Fruit fly (Drosophila melanogaster) whole organism, embryonic: ENCODE measurements around the gene CG15728.

ENCODE experiments used
- Atf3 ChIP-seq: fragments of 200-800 bp; sonication (Bioruptor generic); optimal IDR thresholded peaks from 3 replicates; lab custom pipeline; 2016; ENCODE audit warnings: missing biosample characterization, missing genetic modification characterization
- Bgb ChIP-seq: fragments of 200-800 bp; sonication (Bioruptor generic); IDR thresholded peaks from 2 replicates; pipeline ENCODE4 v1.3.6; 2022; ENCODE audit warnings: missing biosample characterization, missing genetic modification characterization; ENCODE audit not compliant: partially characterized antibody
- CG10274 ChIP-seq: fragments of 200-800 bp; sonication (Bioruptor generic); optimal IDR thresholded peaks from 3 replicates; lab custom pipeline; 2017; ENCODE audit warnings: missing biosample characterization, mild to moderate bottlenecking, missing genetic modification characterization
- CG12744 ChIP-seq: fragments of 200-800 bp; sonication (Bioruptor generic); optimal IDR thresholded peaks from 2 replicates; lab custom pipeline; 2016; ENCODE audit warnings: missing biosample characterization, missing genetic modification characterization
- CG14441 ChIP-seq: fragments of 200-800 bp; sonication (Bioruptor generic); IDR thresholded peaks from 2 replicates; pipeline ENCODE4 v1.3.6; 2022; ENCODE audit warnings: missing biosample characterization, missing genetic modification characterization
- CG15073 ChIP-seq: fragments of 200-800 bp; sonication (Bioruptor generic); optimal IDR thresholded peaks from 2 replicates; lab custom pipeline; 2016; ENCODE audit warnings: missing biosample characterization, missing genetic modification characterization
- CG16863 ChIP-seq: fragments of 200-800 bp; sonication (Bioruptor generic); optimal IDR thresholded peaks from 3 replicates; lab custom pipeline; 2016; ENCODE audit warnings: missing biosample characterization, missing genetic modification characterization
- CG2129 ChIP-seq: fragments of 200-800 bp; sonication (Bioruptor generic); IDR thresholded peaks from 2 replicates; pipeline ENCODE4 v1.3.6; 2022; ENCODE audit warnings: missing biosample characterization, missing genetic modification characterization; ENCODE audit not compliant: partially characterized antibody
- CG32772 ChIP-seq: fragments of 200-800 bp; sonication (Bioruptor generic); IDR thresholded peaks from 2 replicates; pipeline ENCODE4 v1.3.6; 2022; ENCODE audit warnings: missing biosample characterization, missing genetic modification characterization
- CG4707 ChIP-seq: fragments of 200-800 bp; sonication (Bioruptor generic); optimal IDR thresholded peaks from 2 replicates; lab custom pipeline; 2018; ENCODE audit warnings: missing biosample characterization, mild to moderate bottlenecking, missing genetic modification characterization, moderate library complexity
- CG6683 ChIP-seq: fragments of 200-800 bp; sonication (Bioruptor generic); optimal IDR thresholded peaks from 2 replicates; lab custom pipeline; 2017; ENCODE audit warnings: missing biosample characterization, mild to moderate bottlenecking, missing genetic modification characterization, missing genetic modification reagents
- CG7372 ChIP-seq: fragments of 200-800 bp; sonication (Bioruptor generic); IDR thresholded peaks from 2 replicates; pipeline ENCODE4 v1.3.6; 2022; ENCODE audit warnings: missing biosample characterization, missing genetic modification characterization
- E2f1 ChIP-seq: fragments of 200-800 bp; sonication (Bioruptor generic); IDR thresholded peaks from 2 replicates; pipeline ENCODE4 v1.3.6; 2022; ENCODE audit warnings: missing biosample characterization, missing genetic modification characterization
- Ets97D ChIP-seq: fragments of 200-800 bp; sonication (Bioruptor generic); optimal IDR thresholded peaks from 3 replicates; lab custom pipeline; 2016; ENCODE audit warnings: missing biosample characterization, missing genetic modification characterization
- HmgZ ChIP-seq: fragments of 200-800 bp; sonication (Bioruptor generic); optimal IDR thresholded peaks from 2 replicates; lab custom pipeline; 2018; ENCODE audit warnings: missing biosample characterization, mild to moderate bottlenecking, missing genetic modification characterization
- Kr ChIP-seq: fragments of 200-800 bp; sonication (Bioruptor generic); optimal IDR thresholded peaks from 2 replicates; lab custom pipeline; 2017; ENCODE audit warnings: missing biosample characterization, mild to moderate bottlenecking, missing genetic modification characterization
- MTF-1 ChIP-seq: fragments of 200-800 bp; sonication (Bioruptor generic); optimal IDR thresholded peaks from 2 replicates; lab custom pipeline; 2018; ENCODE audit warnings: missing biosample characterization, mild to moderate bottlenecking, missing genetic modification characterization, borderline replicate concordance
- Mes4 ChIP-seq: fragments of 200-800 bp; sonication (Bioruptor generic); optimal IDR thresholded peaks from 2 replicates; lab custom pipeline; 2016; ENCODE audit warnings: missing biosample characterization, missing genetic modification characterization
- NK7.1 ChIP-seq: fragments of 200-800 bp; sonication (Bioruptor generic); optimal IDR thresholded peaks from 3 replicates; lab custom pipeline; 2016; ENCODE audit warnings: missing biosample characterization, missing genetic modification characterization
- Neu2 ChIP-seq: fragments of 200-800 bp; sonication (Bioruptor generic); optimal IDR thresholded peaks from 3 replicates; lab custom pipeline; 2016; ENCODE audit warnings: missing biosample characterization, missing genetic modification characterization, borderline replicate concordance
- Rfx ChIP-seq: fragments of 200-800 bp; sonication (Bioruptor generic); IDR thresholded peaks from 2 replicates; pipeline ENCODE4 v1.3.6; 2022; ENCODE audit warnings: missing biosample characterization, missing genetic modification characterization
- Scr ChIP-seq: fragments of 200-800 bp; sonication (Bioruptor generic); IDR thresholded peaks from 2 replicates; pipeline ENCODE4 v1.3.6; 2022; ENCODE audit warnings: missing biosample characterization, missing genetic modification characterization; ENCODE audit not compliant: partially characterized antibody
- Spps ChIP-seq: fragments of 200-800 bp; sonication (Bioruptor generic); optimal IDR thresholded peaks from 2 replicates; lab custom pipeline; 2018; ENCODE audit warnings: missing biosample characterization, mild to moderate bottlenecking, missing genetic modification characterization
- Sry-δ ChIP-seq: fragments of 200-800 bp; sonication (Bioruptor generic); optimal IDR thresholded peaks from 2 replicates; lab custom pipeline; 2016; ENCODE audit warnings: missing biosample characterization, missing genetic modification characterization
- Stat92E ChIP-seq, 3 experiments: fragments of >200 bp in 2 of 3; fragments of 200-800 bp in 1 of 3; sonication (Bioruptor generic) in 1 of 3; optimal IDR thresholded peaks; 2 replicates each; lab custom pipeline; 2017 to 2019; ENCODE audit warnings: missing biosample characterization in 3 of 3, missing genetic modification characterization in 3 of 3, mild to moderate bottlenecking in 1 of 3, moderate library complexity in 1 of 3
- TFAM ChIP-seq: fragments of 200-800 bp; sonication (Bioruptor generic); optimal IDR thresholded peaks from 2 replicates; lab custom pipeline; 2017; ENCODE audit warnings: missing biosample characterization, missing genetic modification characterization, inconsistent platforms
- Tbp ChIP-seq: fragments of >200 bp; optimal IDR thresholded peaks from 2 replicates; lab custom pipeline; 2018; ENCODE audit warnings: missing biosample characterization, missing genetic modification characterization
- Trl ChIP-seq, 3 experiments: fragments of >200 bp in 2 of 3; fragments of 200-800 bp in 1 of 3; sonication (Bioruptor generic) in 1 of 3; optimal IDR thresholded peaks; 2 replicates in 1 of 3; 3 replicates in 2 of 3; lab custom pipeline; 2016 to 2017; ENCODE audit warnings: missing biosample characterization in 1 of 3, missing genetic modification characterization in 1 of 3
- Xbp1 ChIP-seq: fragments of 200-800 bp; sonication (Bioruptor generic); optimal IDR thresholded peaks from 3 replicates; lab custom pipeline; 2016; ENCODE audit warnings: missing biosample characterization, mild to moderate bottlenecking, missing genetic modification characterization
- al ChIP-seq: fragments of 200-800 bp; sonication (Bioruptor generic); IDR thresholded peaks from 2 replicates; pipeline ENCODE4 v1.3.6; 2022; ENCODE audit warnings: missing biosample characterization, missing genetic modification characterization
- ara ChIP-seq: fragments of 200-800 bp; sonication (Bioruptor generic); IDR thresholded peaks from 2 replicates; pipeline ENCODE4 v1.3.6; 2022; ENCODE audit warnings: missing biosample characterization, missing genetic modification characterization
- danr ChIP-seq: fragments of 200-800 bp; sonication (Bioruptor generic); IDR thresholded peaks from 2 replicates; pipeline ENCODE4 v1.3.6; 2022; ENCODE audit warnings: missing biosample characterization, missing genetic modification characterization
- disco-r ChIP-seq: fragments of 200-800 bp; sonication (Bioruptor generic); optimal IDR thresholded peaks from 2 replicates; lab custom pipeline; 2016; ENCODE audit warnings: missing biosample characterization, missing genetic modification characterization
- dm ChIP-seq: fragments of 200-800 bp; sonication (Bioruptor generic); optimal IDR thresholded peaks from 3 replicates; lab custom pipeline; 2016; ENCODE audit warnings: missing biosample characterization, missing genetic modification characterization
- fd96Cb ChIP-seq: fragments of 200-800 bp; sonication (Bioruptor generic); optimal IDR thresholded peaks from 2 replicates; lab custom pipeline; 2018; ENCODE audit warnings: missing biosample characterization, mild to moderate bottlenecking, missing genetic modification characterization, moderate library complexity
- gcm ChIP-seq: fragments of 200-800 bp; sonication (Bioruptor generic); optimal IDR thresholded peaks from 2 replicates; lab custom pipeline; 2019; ENCODE audit warnings: missing biosample characterization, mild to moderate bottlenecking, missing genetic modification characterization, moderate library complexity
- gro ChIP-seq: fragments of 200-800 bp; sonication (Bioruptor generic); optimal IDR thresholded peaks from 2 replicates; lab custom pipeline; 2016; ENCODE audit warnings: missing biosample characterization, missing genetic modification characterization
- ham ChIP-seq: fragments of 200-800 bp; sonication (Bioruptor generic); IDR thresholded peaks from 2 replicates; pipeline ENCODE4 v1.3.6; 2022; ENCODE audit warnings: missing biosample characterization, missing genetic modification characterization
- hbn ChIP-seq: fragments of 200-800 bp; sonication (Bioruptor generic); IDR thresholded peaks from 2 replicates; pipeline ENCODE4 v1.3.6; 2022; ENCODE audit warnings: missing biosample characterization, missing genetic modification characterization; ENCODE audit not compliant: partially characterized antibody
- hth ChIP-seq: fragments of >200 bp; optimal IDR thresholded peaks from 2 replicates; lab custom pipeline; 2017; ENCODE audit warnings: inconsistent platforms
- kah ChIP-seq: fragments of 200-800 bp; sonication (Bioruptor generic); optimal IDR thresholded peaks from 2 replicates; lab custom pipeline; 2018; ENCODE audit warnings: missing biosample characterization, mild to moderate bottlenecking, missing genetic modification characterization
- klu ChIP-seq: fragments of 200-800 bp; sonication (Bioruptor generic); IDR thresholded peaks from 2 replicates; pipeline ENCODE4 v1.3.6; 2022; ENCODE audit warnings: missing biosample characterization, missing genetic modification characterization
- nmo ChIP-seq: fragments of 200-800 bp; sonication (Bioruptor generic); optimal IDR thresholded peaks from 2 replicates; lab custom pipeline; 2018; ENCODE audit warnings: missing biosample characterization, mild to moderate bottlenecking, missing genetic modification characterization, moderate library complexity
- prd ChIP-seq, 3 experiments: fragments of >200 bp in 2 of 3; fragments of 200-800 bp in 1 of 3; sonication (Bioruptor generic) in 1 of 3; optimal IDR thresholded peaks in 2 of 3; IDR thresholded peaks in 1 of 3; 2 replicates in 2 of 3; 3 replicates in 1 of 3; pipeline versions ENCODE4 v1.3.6 to Lab custom; 2017 to 2022; ENCODE audit warnings: missing biosample characterization in 1 of 3, missing genetic modification characterization in 1 of 3
- sc ChIP-seq, 3 experiments: fragments of >200 bp in 2 of 3; fragments of 200-800 bp in 1 of 3; sonication (Bioruptor generic) in 1 of 3; optimal IDR thresholded peaks; 2 replicates in 2 of 3; 3 replicates in 1 of 3; lab custom pipeline; 2017; ENCODE audit warnings: mild to moderate bottlenecking in 1 of 3, missing biosample characterization in 1 of 3, missing genetic modification characterization in 1 of 3, missing genetic modification reagents in 1 of 3
- sqz ChIP-seq: fragments of 200-800 bp; sonication (Bioruptor generic); optimal IDR thresholded peaks from 3 replicates; lab custom pipeline; 2018; ENCODE audit warnings: missing biosample characterization, mild to moderate bottlenecking, missing genetic modification characterization
- tll ChIP-seq, 2 experiments: fragments of 200-800 bp in 1 of 2; fragments of >200 bp in 1 of 2; sonication (Bioruptor generic) in 1 of 2; optimal IDR thresholded peaks; 2 replicates each; lab custom pipeline; 2017 to 2019; ENCODE audit warnings: missing biosample characterization in 2 of 2, missing genetic modification characterization in 2 of 2, mild to moderate bottlenecking in 1 of 2, moderate library complexity in 1 of 2
- vfl ChIP-seq: fragments of 200-800 bp; sonication (Bioruptor generic); optimal IDR thresholded peaks from 2 replicates; lab custom pipeline; 2016; ENCODE audit warnings: missing biosample characterization, missing genetic modification characterization
- vvl ChIP-seq: fragments of 200-800 bp; sonication (Bioruptor generic); IDR thresholded peaks from 2 replicates; pipeline ENCODE4 v1.3.6; 2022; ENCODE audit warnings: missing biosample characterization, missing genetic modification characterization

CG15728 gene

DNA sequence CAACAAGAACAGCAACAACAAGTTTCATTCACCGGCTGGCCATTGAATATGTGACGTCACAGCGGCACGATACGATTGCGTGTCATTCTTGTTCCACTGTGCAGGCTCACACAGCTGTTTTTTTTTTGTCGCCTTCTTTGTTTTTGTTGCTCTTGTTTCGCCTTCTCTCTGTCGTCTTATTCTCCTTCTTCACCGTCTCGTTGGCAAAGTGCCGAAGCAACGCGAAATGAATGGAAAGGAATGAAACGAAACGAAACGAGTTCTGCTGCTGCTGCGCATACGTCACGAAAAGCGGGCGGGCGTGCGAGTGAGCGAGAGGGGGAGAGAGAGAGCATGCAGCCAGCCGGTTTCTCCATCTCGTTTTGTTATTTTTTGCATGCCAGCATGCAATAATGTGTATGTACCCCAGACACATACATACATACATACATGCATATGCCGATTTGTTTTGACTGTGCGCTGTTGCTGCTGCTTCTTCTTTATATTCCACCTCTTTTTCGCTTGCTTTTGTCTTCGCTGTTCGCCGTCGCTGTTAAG, 49.4 kb upstream of the CG15728 start (continued):
- peak; percentile 58 for TF ChIP-seq gcm (GFP tag; lab: Kevin White, UChicago)
- no peak for TF ChIP-seq CG2129 (GFP tag; lab: Robert Waterston, UW)
- no peak for TF ChIP-seq Ets97D (GFP tag; lab: Kevin White, UChicago)
- peak; percentile 92 for TF ChIP-seq sqz (GFP tag; lab: Kevin White, UChicago)
- no peak for TF ChIP-seq Spps (tag; lab: Kevin White, UChicago)
- no peak for TF ChIP-seq CG6683
- no peak for TF ChIP-seq CG32772
- no peak for TF ChIP-seq Mes4
- TF ChIP-seq Neu2 (GFP tag; lab: Kevin White, UChicago), result no peak
- no peak for TF ChIP-seq Scr (GFP tag; lab: Robert Waterston, UW)
- no peak for TF ChIP-seq CG12744 (GFP tag; lab: Kevin White, UChicago)
- no peak for TF ChIP-seq Rfx (GFP tag; lab: Robert Waterston, UW)
- no peak for TF ChIP-seq disco-r (GFP tag; lab: Kevin White, UChicago)
- no peak for TF ChIP-seq Tbp (GFP tag; lab: Kevin White, UChicago)
- no peak for TF ChIP-seq kah (GFP tag; lab: Kevin White, UChicago)
- TF ChIP-seq Atf3 (GFP tag; lab: Kevin White, UChicago), result no peak
- TF ChIP-seq ara, result no peak
- TF ChIP-seq dm (GFP tag; lab: Kevin White, UChicago), result no peak
- no peak for TF ChIP-seq CG10274
- TF ChIP-seq HmgZ (tag; lab: Kevin White, UChicago), result peak; percentile 23
- no peak for TF ChIP-seq MTF-1 (GFP tag; lab: Kevin White, UChicago)
- TF ChIP-seq gro (GFP tag; lab: Kevin White, UChicago), result no peak
- TF ChIP-seq CG7372 (GFP tag; lab: Robert Waterston, UW), result no peak
- TF ChIP-seq vvl (GFP tag; lab: Robert Waterston, UW), result no peak
- TF ChIP-seq nmo, result no peak
- TF ChIP-seq danr (GFP tag; lab: Robert Waterston, UW), result no peak
- no peak for TF ChIP-seq ham (GFP tag; lab: Robert Waterston, UW)
- peak; percentile 90 for TF ChIP-seq CG4707 (GFP tag; lab: Kevin White, UChicago)
- no peak for TF ChIP-seq hth (lab: Kevin White, UChicago)
- no peak for TF ChIP-seq E2f1 (GFP tag; lab: Robert Waterston, UW)
- peak; percentile 16 for TF ChIP-seq Xbp1
- no peak for TF ChIP-seq Kr (GFP tag; lab: Kevin White, UChicago)
- TF ChIP-seq Stat92E (GFP tag; optimal IDR thresholded peaks at IDR 0.05; lab: Kevin White, UChicago), result peak in 1 of 3 experiments; percentile 11
- no peak for TF ChIP-seq klu (GFP tag; lab: Robert Waterston, UW)
- no peak for TF ChIP-seq fd96Cb (tag; lab: Kevin White, UChicago)
- no peak for TF ChIP-seq sc (optimal IDR thresholded peaks at IDR 0.05; lab: Kevin White, UChicago)
- no peak for TF ChIP-seq sc (GFP tag; optimal IDR thresholded peaks at IDR 0.05; lab: Kevin White, UChicago)
- TF ChIP-seq TFAM, result no peak
- TF ChIP-seq Trl (optimal IDR thresholded peaks at IDR 0.05; lab: Kevin White, UChicago), result peak; percentile 20 to 43
- TF ChIP-seq Trl (GFP tag; optimal IDR thresholded peaks at IDR 0.05; lab: Kevin White, UChicago), result no peak
- no peak for TF ChIP-seq hbn (GFP tag; lab: Robert Waterston, UW)
- TF ChIP-seq Bgb (GFP tag; lab: Robert Waterston, UW), result no peak
- TF ChIP-seq tll (GFP tag; optimal IDR thresholded peaks at IDR 0.05; lab: Kevin White, UChicago), result no peak
- TF ChIP-seq CG14441 (GFP tag; lab: Robert Waterston, UW), result no peak
- no peak for TF ChIP-seq CG15073 (GFP tag; lab: Kevin White, UChicago)
- TF ChIP-seq CG16863 (GFP tag; lab: Kevin White, UChicago), result no peak
- TF ChIP-seq al (GFP tag; lab: Robert Waterston, UW), result no peak
- TF ChIP-seq Sry-δ (GFP tag; lab: Kevin White, UChicago), result no peak
- no peak for TF ChIP-seq prd (optimal IDR thresholded peaks at IDR 0.05; lab: Kevin White, UChicago)
- no peak for TF ChIP-seq prd (GFP tag; IDR thresholded peaks at IDR 0.05; lab: Robert Waterston, UW)
- no peak for TF ChIP-seq vfl (GFP tag; lab: Kevin White, UChicago)
- no peak for TF ChIP-seq NK7.1 (GFP tag; lab: Kevin White, UChicago)
